Worm (Caenorhabditis elegans) whole organism, early embryonic: ENCODE measurements around the gene T25E4.1.
"Not testable (repeated sequence)": the region's sequence is repeated elsewhere in the genome, so short reads cannot be mapped to it uniquely, and the experiment has no call there.

Experiments used
- B0310.2 ChIP-seq: sonication (generic microtip); optimal IDR thresholded peaks from 2 replicates; lab custom pipeline; 2016; ENCODE audit warnings: mild to moderate bottlenecking, missing genetic modification characterization, missing compliant biosample characterization
- F13C5.2 ChIP-seq: sonication (generic microtip); optimal IDR thresholded peaks from 2 replicates; lab custom pipeline; 2017; ENCODE audit warnings: mild to moderate bottlenecking, missing genetic modification characterization, inconsistent platforms, missing compliant biosample characterization
- aly-1 ChIP-seq: sonication (generic microtip); optimal IDR thresholded peaks from 2 replicates; lab custom pipeline; 2016; ENCODE audit warnings: missing genetic modification characterization, missing compliant biosample characterization
- ama-1 ChIP-seq: fragments of 150-350 bp; optimal IDR thresholded peaks from 2 replicates; lab custom pipeline; 2014
- ceh-13 ChIP-seq: fragments of 200-800 bp; sonication (Bioruptor generic); optimal IDR thresholded peaks from 2 replicates; lab custom pipeline; 2018; ENCODE audit warnings: mild to moderate bottlenecking, missing genetic modification characterization, missing compliant biosample characterization
- ceh-36 ChIP-seq: sonication (generic microtip); optimal IDR thresholded peaks from 2 replicates; lab custom pipeline; 2016; ENCODE audit warnings: missing genetic modification characterization, inconsistent platforms, missing compliant biosample characterization
- ets-7 ChIP-seq: sonication (generic microtip); optimal IDR thresholded peaks from 2 replicates; lab custom pipeline; 2016; ENCODE audit warnings: missing genotype, missing genetic modification characterization, missing compliant biosample characterization
- flt-1 ChIP-seq: fragments of 200-800 bp; sonication (Bioruptor generic); IDR thresholded peaks from 2 replicates; pipeline ENCODE4 v1.3.6; 2022; ENCODE audit warnings: missing genetic modification characterization, missing compliant biosample characterization
- hmbx-1 ChIP-seq: sonication (generic microtip); optimal IDR thresholded peaks from 2 replicates; lab custom pipeline; 2016; ENCODE audit warnings: mild to moderate bottlenecking, missing genetic modification characterization, missing compliant biosample characterization
- hmg-4 ChIP-seq: fragments of 200-800 bp; sonication (Bioruptor generic); optimal IDR thresholded peaks from 2 replicates; lab custom pipeline; 2018; ENCODE audit warnings: mild to moderate bottlenecking, missing genetic modification characterization, missing compliant biosample characterization
- hnd-1 ChIP-seq: sonication (generic microtip); optimal IDR thresholded peaks from 2 replicates; lab custom pipeline; 2016; ENCODE audit warnings: missing genetic modification characterization, missing compliant biosample characterization
- pes-1 ChIP-seq: fragments of 200-800 bp; sonication (Bioruptor generic); IDR thresholded peaks from 2 replicates; pipeline ENCODE4 v1.3.6; 2022; ENCODE audit warnings: missing genetic modification reagents, missing genetic modification characterization, missing compliant biosample characterization
- scrt-1 ChIP-seq: fragments of 200-800 bp; sonication (Bioruptor generic); IDR thresholded peaks from 2 replicates; pipeline ENCODE4 v1.3.6; 2022; ENCODE audit warnings: missing genetic modification characterization, missing compliant biosample characterization
- sea-1 ChIP-seq: fragments of 200-800 bp; sonication (Bioruptor generic); conservative IDR thresholded peaks from 2 replicates; pipeline ENCODE4 v1.3.6; 2022; ENCODE audit warnings: missing genetic modification characterization, missing compliant biosample characterization
- tbx-11 ChIP-seq: fragments of 200-800 bp; sonication (Bioruptor generic); IDR thresholded peaks from 2 replicates; pipeline ENCODE4 v1.3.6; 2022; ENCODE audit warnings: missing genetic modification characterization, missing compliant biosample characterization
- tbx-37 ChIP-seq: fragments of 200-800 bp; sonication (Bioruptor generic); conservative IDR thresholded peaks from 2 replicates; pipeline ENCODE4 v1.3.6; 2022; ENCODE audit warnings: missing genetic modification reagents, missing genetic modification characterization, missing compliant biosample characterization
- tra-4 ChIP-seq: sonication (generic microtip); optimal IDR thresholded peaks from 2 replicates; lab custom pipeline; 2017; ENCODE audit warnings: missing genetic modification characterization, missing compliant biosample characterization

T25E4.1 gene

DNA sequence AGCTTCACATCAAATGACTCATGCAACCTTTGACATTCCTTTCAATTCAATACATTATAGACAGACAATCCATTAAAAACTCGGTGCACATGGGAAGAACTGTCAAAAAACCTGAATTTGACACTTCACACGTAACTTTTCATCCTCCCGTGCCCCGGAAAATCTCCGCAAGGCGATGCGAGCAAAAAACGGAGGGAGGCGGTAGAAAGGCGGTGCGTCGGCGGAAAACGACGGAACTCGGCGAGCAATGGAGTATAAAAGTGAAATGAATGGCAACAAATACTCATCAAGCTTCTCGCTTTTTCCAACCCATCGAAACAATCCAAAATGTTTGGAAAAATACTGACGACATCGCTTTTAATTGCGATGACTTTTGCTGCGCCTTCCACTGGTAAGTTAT lies at the start of gene T25E4.1:
Gene T25E4.1, plus strand, starts transcription at position 301 of the 400 bp plus-strand sequence.
- TF ChIP-seq flt-1 (GFP tag; lab: Robert Waterston, UW): no peak
- TF ChIP-seq ceh-13 (GFP tag; lab: Kevin White, UChicago): no peak
- no peak for TF ChIP-seq ceh-36 (tag; lab: Kevin White, UChicago)
- TF ChIP-seq scrt-1 (GFP tag; lab: Robert Waterston, UW): no peak
- no peak for TF ChIP-seq B0310.2 (tag; lab: Kevin White, UChicago)
- TF ChIP-seq pes-1 (GFP tag; lab: Robert Waterston, UW): no peak
- TF ChIP-seq tra-4 (tag; lab: Kevin White, UChicago): no peak
- TF ChIP-seq sea-1 (GFP tag; lab: Robert Waterston, UW): no peak

DNA sequence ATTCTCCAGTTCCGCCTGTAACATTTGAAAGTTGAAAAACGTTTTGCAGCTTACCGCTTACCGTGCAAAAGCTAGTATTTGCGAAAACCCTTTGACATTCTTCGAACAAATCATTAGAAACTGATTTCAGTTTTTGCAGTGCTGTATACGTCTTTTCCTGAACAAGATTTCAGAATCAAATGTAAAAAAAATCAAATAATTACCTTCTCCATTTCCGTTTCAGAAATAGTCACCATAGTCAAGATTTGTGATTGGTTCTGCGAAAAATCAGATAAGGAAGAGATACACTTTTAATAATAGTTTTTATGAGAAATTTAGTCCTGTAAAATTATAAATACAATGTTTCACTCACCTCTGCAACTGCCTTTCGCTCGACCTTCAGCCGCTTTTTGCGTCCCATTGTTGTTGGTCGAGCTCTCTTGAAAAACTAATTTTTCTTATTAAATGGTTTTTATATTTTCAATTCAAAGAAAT lies 46.2 kb upstream of the T25E4.1 start, which contains the start of gene C17C3.9:
Gene C17C3.9, minus strand, starts transcription at position 424 of the 474 bp plus-strand sequence.
- no peak for TF ChIP-seq sea-1 (GFP tag; lab: Robert Waterston, UW)
- TF ChIP-seq hmbx-1 (tag; lab: Kevin White, UChicago): no peak
- no peak for TF ChIP-seq ceh-36 (tag; lab: Kevin White, UChicago)
- TF ChIP-seq hmg-4 (GFP tag; lab: Kevin White, UChicago): no peak
- no peak for TF ChIP-seq scrt-1 (GFP tag; lab: Robert Waterston, UW)
- TF ChIP-seq ets-7 (tag; lab: Kevin White, UChicago): no peak
- no peak for TF ChIP-seq pes-1 (GFP tag; lab: Robert Waterston, UW)
- no peak for TF ChIP-seq tra-4 (tag; lab: Kevin White, UChicago)
- TF ChIP-seq ceh-13 (GFP tag; lab: Kevin White, UChicago): no peak
- TF ChIP-seq F13C5.2 (tag; lab: Kevin White, UChicago): no peak
- TF ChIP-seq ama-1 (lab: Kevin White, UChicago): no peak
- TF ChIP-seq B0310.2 (tag; lab: Kevin White, UChicago): no peak
- TF ChIP-seq aly-1 (tag; lab: Kevin White, UChicago): no peak
- no peak for TF ChIP-seq tbx-37 (GFP tag; lab: Robert Waterston, UW)
- no peak for TF ChIP-seq tbx-11 (GFP tag; lab: Robert Waterston, UW)
- no peak for TF ChIP-seq flt-1 (GFP tag; lab: Robert Waterston, UW)
- TF ChIP-seq hnd-1: no peak

DNA sequence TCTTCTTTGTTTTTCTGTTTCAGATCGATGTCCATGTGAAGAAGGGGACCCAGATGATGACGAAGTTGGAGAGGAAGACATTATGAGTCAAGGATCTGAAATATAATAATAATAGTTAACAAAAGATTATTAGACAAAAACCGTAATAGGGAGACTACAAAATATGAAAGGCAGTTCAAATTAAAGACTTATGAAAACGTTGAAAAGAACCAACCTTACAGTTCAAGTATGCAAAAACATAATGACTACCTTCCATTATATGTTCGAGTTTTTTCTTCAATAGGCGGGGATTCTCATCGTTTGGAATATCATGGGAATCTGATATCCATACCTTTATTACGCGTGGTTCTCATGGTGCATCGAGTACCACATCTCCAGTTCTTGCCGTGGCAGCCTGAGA lies 44.5 kb upstream of the T25E4.1 start, which contains the start of gene hlh-26:
Gene hlh-26, minus strand, starts transcription at position 101 of the 400 bp plus-strand sequence.
- TF ChIP-seq ets-7 (tag; lab: Kevin White, UChicago) (no peak), ceh-13 (GFP tag; lab: Kevin White, UChicago) (no peak), F13C5.2 (tag; lab: Kevin White, UChicago) (no peak), hmbx-1 (tag; lab: Kevin White, UChicago) (no peak), tbx-37 (GFP tag; lab: Robert Waterston, UW) (no peak), sea-1 (GFP tag; lab: Robert Waterston, UW) (no peak), aly-1 (tag; lab: Kevin White, UChicago) (no peak)

DNA sequence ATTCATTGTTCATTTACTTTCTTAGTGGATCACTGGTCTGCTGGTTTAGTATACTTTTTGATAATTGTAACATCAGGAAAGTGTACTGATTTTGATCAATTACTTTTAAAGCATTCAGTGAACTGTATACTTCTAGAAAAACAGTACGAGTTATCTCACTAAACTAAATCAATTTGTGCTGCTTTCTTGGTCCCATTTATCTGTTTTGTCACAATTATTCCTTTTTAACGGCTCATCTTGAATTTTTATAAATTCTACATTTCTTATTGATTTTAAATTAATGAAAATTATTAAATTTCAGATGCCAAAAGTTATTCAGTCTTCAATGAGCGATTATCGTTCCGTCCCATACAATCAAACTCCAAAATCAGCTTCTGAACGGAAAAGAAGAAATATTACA lies 43.2 kb upstream of the T25E4.1 start, which contains the start of gene hlh-25:
Gene hlh-25, plus strand, starts transcription at position 301 of the 400 bp plus-strand sequence.
- not testable (repeated sequence) for TF ChIP-seq ama-1 (lab: Kevin White, UChicago); B0310.2 (tag; lab: Kevin White, UChicago); tra-4 (tag; lab: Kevin White, UChicago)

DNA sequence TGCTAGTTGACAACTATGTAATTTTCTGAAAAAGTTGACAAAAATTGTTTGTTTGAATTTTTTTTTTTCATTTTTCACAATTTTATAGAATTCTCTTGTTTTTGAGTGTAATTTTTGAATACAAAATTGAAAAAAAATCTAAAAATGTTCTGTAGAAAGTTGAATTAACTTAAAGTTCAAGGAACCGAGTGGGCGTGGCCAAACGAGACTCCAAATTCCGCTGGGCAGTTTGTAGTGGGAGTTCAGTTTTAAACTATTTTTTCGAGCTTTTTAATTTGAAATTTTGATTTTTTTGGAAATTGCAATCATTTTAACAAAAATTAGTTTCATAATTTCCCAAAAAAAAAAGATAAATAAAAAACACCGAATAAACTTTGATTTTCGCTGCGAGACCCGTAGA lies 41.1 kb upstream of the T25E4.1 start:
- TF ChIP-seq ceh-13 (GFP tag; lab: Kevin White, UChicago) (no peak), F13C5.2 (tag; lab: Kevin White, UChicago) (no peak), sea-1 (GFP tag; lab: Robert Waterston, UW) (no peak)

DNA sequence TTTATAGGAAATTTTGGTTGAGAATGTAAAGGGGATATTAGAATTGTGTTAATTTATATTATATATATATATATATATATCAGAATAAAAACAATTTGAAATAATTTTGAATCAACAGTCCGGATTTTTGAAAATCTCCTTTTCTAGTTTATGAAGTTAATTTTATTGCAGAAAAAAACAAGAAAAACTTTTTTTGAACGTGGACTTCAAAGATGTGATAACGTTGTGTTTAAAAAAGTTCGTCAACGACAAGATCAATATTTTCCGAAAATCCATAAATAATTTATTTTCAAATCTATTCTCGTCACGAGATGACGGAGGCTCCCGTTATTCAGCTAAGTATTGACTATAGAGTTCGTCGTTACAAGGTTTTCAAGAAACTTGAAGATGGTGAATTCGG lies 40.6 kb upstream of the T25E4.1 start, which contains the start of gene C17C3.11:
Gene C17C3.11, plus strand, starts transcription at position 301 of the 400 bp plus-strand sequence.
- no peak for TF ChIP-seq tbx-11 (GFP tag; lab: Robert Waterston, UW)
- TF ChIP-seq scrt-1 (GFP tag; lab: Robert Waterston, UW): no peak
- no peak for TF ChIP-seq ets-7 (tag; lab: Kevin White, UChicago)
- no peak for TF ChIP-seq aly-1 (tag; lab: Kevin White, UChicago)
- no peak for TF ChIP-seq tra-4 (tag; lab: Kevin White, UChicago)
- TF ChIP-seq ceh-36 (tag; lab: Kevin White, UChicago): no peak
- no peak for TF ChIP-seq hnd-1
- no peak for TF ChIP-seq ceh-13 (GFP tag; lab: Kevin White, UChicago)
- no peak for TF ChIP-seq hmbx-1 (tag; lab: Kevin White, UChicago)
- TF ChIP-seq hmg-4 (GFP tag; lab: Kevin White, UChicago): no peak

DNA sequence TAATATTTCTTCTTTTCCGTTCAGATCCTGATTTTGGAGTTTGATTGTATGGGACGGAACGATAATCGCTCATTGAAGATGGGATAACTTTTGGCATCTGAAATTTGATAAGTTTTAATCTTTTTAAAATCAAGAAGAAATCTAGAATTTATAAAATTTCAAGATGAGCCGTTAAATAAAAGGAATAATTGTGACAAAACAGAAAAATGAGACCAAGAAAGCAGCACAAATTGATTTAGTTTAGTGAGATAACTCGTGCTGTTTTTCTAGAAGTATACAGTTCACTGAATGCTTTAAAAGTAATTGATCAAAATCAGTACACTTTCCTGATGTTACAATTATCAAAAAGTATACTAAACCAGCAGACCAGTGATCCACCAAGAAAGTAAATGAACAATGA lies 38.0 kb upstream of the T25E4.1 start, which contains the start of gene hlh-27:
Gene hlh-27, minus strand, starts transcription at position 101 of the 400 bp plus-strand sequence.
- not testable (repeated sequence) for TF ChIP-seq scrt-1 (GFP tag; lab: Robert Waterston, UW); ets-7 (tag; lab: Kevin White, UChicago); ceh-36 (tag; lab: Kevin White, UChicago)

DNA sequence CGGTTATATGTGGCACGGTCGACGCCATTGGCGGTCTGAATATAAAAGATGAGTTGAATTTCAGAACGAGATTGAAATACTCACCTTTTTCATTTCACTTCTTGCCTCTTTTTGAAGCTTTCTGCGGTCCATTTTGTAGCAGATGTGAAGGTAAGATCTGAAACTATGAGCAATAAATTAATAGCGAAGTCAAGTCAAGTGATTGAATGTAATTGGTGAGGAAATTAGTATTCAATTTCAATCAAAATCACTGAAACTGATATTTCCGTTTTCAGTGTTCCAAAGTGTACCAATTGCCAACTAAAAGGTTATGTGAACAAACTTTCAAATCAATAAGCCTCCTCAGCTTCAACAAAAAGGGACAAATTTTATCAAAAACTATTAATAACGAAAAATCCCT lies 36.5 kb upstream of the T25E4.1 start, which contains the start of gene C17C3.24:
Gene C17C3.24, minus strand, starts transcription at position 101 of the 400 bp plus-strand sequence.
- no peak for TF ChIP-seq tbx-11 (GFP tag; lab: Robert Waterston, UW)
- TF ChIP-seq tra-4 (tag; lab: Kevin White, UChicago): no peak
- TF ChIP-seq hnd-1: no peak
- no peak for TF ChIP-seq flt-1 (GFP tag; lab: Robert Waterston, UW)
- TF ChIP-seq hmbx-1 (tag; lab: Kevin White, UChicago): no peak
- no peak for TF ChIP-seq pes-1 (GFP tag; lab: Robert Waterston, UW)
- no peak for TF ChIP-seq aly-1 (tag; lab: Kevin White, UChicago)
- no peak for TF ChIP-seq ama-1 (lab: Kevin White, UChicago)
- TF ChIP-seq hmg-4 (GFP tag; lab: Kevin White, UChicago): no peak
- no peak for TF ChIP-seq ceh-13 (GFP tag; lab: Kevin White, UChicago)
- no peak for TF ChIP-seq ets-7 (tag; lab: Kevin White, UChicago)
- no peak for TF ChIP-seq scrt-1 (GFP tag; lab: Robert Waterston, UW)
- TF ChIP-seq tbx-37 (GFP tag; lab: Robert Waterston, UW): no peak
- TF ChIP-seq ceh-36 (tag; lab: Kevin White, UChicago): no peak
- TF ChIP-seq F13C5.2 (tag; lab: Kevin White, UChicago): no peak
- no peak for TF ChIP-seq sea-1 (GFP tag; lab: Robert Waterston, UW)
- no peak for TF ChIP-seq B0310.2 (tag; lab: Kevin White, UChicago)
